Fruit fly (Drosophila melanogaster) whole organism, embryonic: ENCODE results near the gene CG33267.

Experiments used
- ATbp ChIP-seq: fragments of 200-800 bp; sonication (Bioruptor generic); optimal IDR thresholded peaks from 2 replicates; lab custom pipeline; 2017; ENCODE audit warnings: missing biosample characterization, mild to moderate bottlenecking, missing genetic modification characterization, missing genetic modification reagents
- Awh ChIP-seq: fragments of 200-800 bp; sonication (Bioruptor generic); IDR thresholded peaks from 2 replicates; pipeline ENCODE4, ENCODE4 v1.3.6; 2022; ENCODE audit warnings: missing biosample characterization, missing genetic modification characterization
- CG11723 ChIP-seq: fragments of 200-800 bp; sonication (Bioruptor generic); optimal IDR thresholded peaks from 2 replicates; lab custom pipeline; 2017; ENCODE audit warnings: missing biosample characterization, mild to moderate bottlenecking, missing genetic modification characterization
- CG12155 ChIP-seq: fragments of 200-800 bp; sonication (Bioruptor generic); optimal IDR thresholded peaks from 3 replicates; lab custom pipeline; 2016; ENCODE audit warnings: missing biosample characterization, missing genetic modification characterization
- CG13287 ChIP-seq: fragments of 200-800 bp; sonication (Bioruptor generic); IDR thresholded peaks from 2 replicates; pipeline ENCODE4 v1.3.6; 2022; ENCODE audit warnings: missing biosample characterization, missing genetic modification characterization; ENCODE audit not compliant: partially characterized antibody
- CG13296 ChIP-seq: fragments of 200-800 bp; sonication (Bioruptor generic); optimal IDR thresholded peaks from 3 replicates; lab custom pipeline; 2018; ENCODE audit warnings: missing biosample characterization, mild to moderate bottlenecking, missing genetic modification characterization
- CG1603 ChIP-seq: fragments of 200-800 bp; sonication (Bioruptor generic); optimal IDR thresholded peaks from 2 replicates; lab custom pipeline; 2019; ENCODE audit warnings: missing biosample characterization, mild to moderate bottlenecking, missing genetic modification characterization, moderate library complexity
- CG18599 ChIP-seq: fragments of 200-800 bp; sonication (Bioruptor generic); optimal IDR thresholded peaks from 3 replicates; lab custom pipeline; 2017; ENCODE audit warnings: missing biosample characterization, missing genetic modification characterization, mild to moderate bottlenecking, moderate library complexity, missing genetic modification reagents
- CG3281 ChIP-seq: fragments of 200-800 bp; sonication (Bioruptor generic); optimal IDR thresholded peaks from 3 replicates; lab custom pipeline; 2017; ENCODE audit warnings: missing biosample characterization, mild to moderate bottlenecking, missing genetic modification characterization
- CG33213 ChIP-seq: fragments of 200-800 bp; sonication (Bioruptor generic); optimal IDR thresholded peaks from 3 replicates; lab custom pipeline; 2016; ENCODE audit warnings: missing biosample characterization, missing genetic modification characterization
- CG4404 ChIP-seq: fragments of 200-800 bp; sonication (Bioruptor generic); IDR thresholded peaks from 2 replicates; pipeline ENCODE4 v1.3.6; 2022; ENCODE audit warnings: missing biosample characterization, missing genetic modification characterization
- CG6254 ChIP-seq: fragments of 200-800 bp; sonication (Bioruptor generic); optimal IDR thresholded peaks from 3 replicates; lab custom pipeline; 2017; ENCODE audit warnings: mild to moderate bottlenecking, missing biosample characterization, missing genetic modification reagents, missing genetic modification characterization
- CG6765 ChIP-seq: fragments of 200-800 bp; sonication (Bioruptor generic); optimal IDR thresholded peaks from 3 replicates; lab custom pipeline; 2017; ENCODE audit warnings: missing biosample characterization, mild to moderate bottlenecking, missing genetic modification characterization
- CG8290 ChIP-seq, 3 experiments: fragments of 200-800 bp; sonication (Bioruptor generic); optimal IDR thresholded peaks; 2 replicates each; lab custom pipeline; 2016 to 2019; ENCODE audit warnings: missing biosample characterization in 3 of 3, missing genetic modification characterization in 3 of 3, mild to moderate bottlenecking in 2 of 3, moderate library complexity in 1 of 3
- CG8478 ChIP-seq: fragments of >200 bp; optimal IDR thresholded peaks from 2 replicates; lab custom pipeline; 2018
- CG8944 ChIP-seq: fragments of 200-800 bp; sonication (Bioruptor generic); optimal IDR thresholded peaks from 3 replicates; lab custom pipeline; 2016; ENCODE audit warnings: missing biosample characterization, missing genetic modification characterization
- CG9215 ChIP-seq: fragments of 200-800 bp; sonication (Bioruptor generic); IDR thresholded peaks from 2 replicates; pipeline ENCODE4 v1.3.6; 2022; ENCODE audit warnings: missing biosample characterization, missing genetic modification characterization
- D ChIP-seq, 2 experiments: fragments of 200-800 bp in 1 of 2; fragments of >200 bp in 1 of 2; sonication (Bioruptor generic) in 1 of 2; optimal IDR thresholded peaks; 2 replicates in 1 of 2; 3 replicates in 1 of 2; lab custom pipeline; 2017; ENCODE audit warnings: mild to moderate bottlenecking in 1 of 2, missing biosample characterization in 1 of 2, missing genetic modification characterization in 1 of 2, missing genetic modification reagents in 1 of 2
- Dek ChIP-seq: fragments of 200-800 bp; sonication (Bioruptor generic); optimal IDR thresholded peaks from 3 replicates; lab custom pipeline; 2019; ENCODE audit warnings: missing biosample characterization, mild to moderate bottlenecking, missing genetic modification characterization, moderate library complexity
- Dref ChIP-seq: fragments of 200-800 bp; sonication (Bioruptor generic); IDR thresholded peaks from 2 replicates; pipeline ENCODE4 v1.3.6; 2022; ENCODE audit warnings: missing biosample characterization, missing genetic modification characterization
- HLH3B ChIP-seq: fragments of 200-800 bp; sonication (Bioruptor generic); IDR thresholded peaks from 2 replicates; pipeline ENCODE4 v1.3.6; 2022; ENCODE audit warnings: missing biosample characterization, missing genetic modification characterization
- MTF-1 ChIP-seq: fragments of 200-800 bp; sonication (Bioruptor generic); optimal IDR thresholded peaks from 2 replicates; lab custom pipeline; 2018; ENCODE audit warnings: missing biosample characterization, mild to moderate bottlenecking, missing genetic modification characterization, borderline replicate concordance
- Med ChIP-seq: fragments of 200-800 bp; sonication (Bioruptor generic); peaks from one replicate; lab custom pipeline; 2016; ENCODE audit warnings: missing biosample characterization, missing genetic modification characterization, mild to moderate bottlenecking, inconsistent platforms, moderate library complexity
- NK7.1 ChIP-seq: fragments of 200-800 bp; sonication (Bioruptor generic); optimal IDR thresholded peaks from 3 replicates; lab custom pipeline; 2016; ENCODE audit warnings: missing biosample characterization, missing genetic modification characterization
- Pdp1 ChIP-seq, 2 experiments: fragments of 200-800 bp; sonication (Bioruptor generic); optimal IDR thresholded peaks; 3 replicates each; lab custom pipeline; 2016; ENCODE audit warnings: missing biosample characterization in 2 of 2, missing genetic modification characterization in 2 of 2, mild to moderate bottlenecking in 1 of 2, moderate library complexity in 1 of 2
- Ssrp ChIP-seq: fragments of 200-800 bp; sonication (Bioruptor generic); optimal IDR thresholded peaks from 2 replicates; lab custom pipeline; 2018; ENCODE audit warnings: missing biosample characterization, mild to moderate bottlenecking, missing genetic modification characterization, moderate library complexity
- abd-A ChIP-seq: fragments of 200-800 bp; sonication (Bioruptor generic); optimal IDR thresholded peaks from 3 replicates; lab custom pipeline; 2019; ENCODE audit warnings: missing biosample characterization, mild to moderate bottlenecking, missing genetic modification characterization, moderate library complexity
- bbx ChIP-seq: fragments of 200-800 bp; sonication (Bioruptor generic); IDR thresholded peaks from 2 replicates; pipeline ENCODE4 v1.3.6; 2022; ENCODE audit warnings: missing biosample characterization, missing genetic modification characterization; ENCODE audit not compliant: partially characterized antibody
- br ChIP-seq: fragments of >200 bp; optimal IDR thresholded peaks from 2 replicates; lab custom pipeline; 2017
- btn ChIP-seq: fragments of 200-800 bp; sonication (Bioruptor generic); optimal IDR thresholded peaks from 2 replicates; lab custom pipeline; 2016; ENCODE audit warnings: missing biosample characterization, missing genetic modification characterization
- chinmo ChIP-seq: fragments of 200-800 bp; sonication (Bioruptor generic); IDR thresholded peaks from 4 replicates; pipeline ENCODE4 v1.3.6; 2022; ENCODE audit warnings: missing biosample characterization, missing genetic modification characterization; ENCODE audit not compliant: partially characterized antibody
- gfzf ChIP-seq: fragments of 200-800 bp; sonication (Bioruptor generic); optimal IDR thresholded peaks from 2 replicates; lab custom pipeline; 2016; ENCODE audit warnings: missing biosample characterization, mild to moderate bottlenecking, missing genetic modification characterization, moderate library complexity
- klu ChIP-seq: fragments of 200-800 bp; sonication (Bioruptor generic); IDR thresholded peaks from 2 replicates; pipeline ENCODE4 v1.3.6; 2022; ENCODE audit warnings: missing biosample characterization, missing genetic modification characterization
- nerfin-2 ChIP-seq: fragments of 200-800 bp; sonication (Bioruptor generic); IDR thresholded peaks from 2 replicates; pipeline ENCODE4 v1.3.6; 2022; ENCODE audit warnings: missing biosample characterization, missing genetic modification characterization; ENCODE audit not compliant: partially characterized antibody
- oc ChIP-seq: fragments of 200-800 bp; sonication (Bioruptor generic); optimal IDR thresholded peaks from 2 replicates; lab custom pipeline; 2018; ENCODE audit warnings: missing biosample characterization, mild to moderate bottlenecking, missing genetic modification characterization, moderate library complexity
- rib ChIP-seq: fragments of 200-800 bp; sonication (Bioruptor generic); IDR thresholded peaks from 2 replicates; pipeline ENCODE4 v1.3.6; 2022; ENCODE audit warnings: missing biosample characterization, missing genetic modification characterization
- sens ChIP-seq: fragments of 200-800 bp; sonication (Bioruptor generic); peaks from one replicate; lab custom pipeline; 2016; ENCODE audit warnings: missing biosample characterization, missing genetic modification characterization
- sim ChIP-seq: fragments of 200-800 bp; sonication (Bioruptor generic); IDR thresholded peaks from 2 replicates; pipeline ENCODE4 v1.3.6; 2022; ENCODE audit warnings: missing biosample characterization, missing genetic modification characterization
- sna ChIP-seq: fragments of 200-800 bp; sonication (Bioruptor generic); IDR thresholded peaks from 2 replicates; pipeline ENCODE4 v1.3.6; 2022; ENCODE audit warnings: missing biosample characterization, missing genetic modification characterization; ENCODE audit not compliant: partially characterized antibody
- stwl ChIP-seq: fragments of 200-800 bp; sonication (Bioruptor generic); optimal IDR thresholded peaks from 3 replicates; lab custom pipeline; 2018; ENCODE audit warnings: missing biosample characterization, mild to moderate bottlenecking, missing genetic modification characterization, moderate library complexity
- tna ChIP-seq: fragments of 200-800 bp; sonication (Bioruptor generic); IDR thresholded peaks from 2 replicates; pipeline ENCODE4 v1.3.6; 2022; ENCODE audit warnings: missing biosample characterization, missing genetic modification characterization; ENCODE audit not compliant: partially characterized antibody
- vvl ChIP-seq: fragments of 200-800 bp; sonication (Bioruptor generic); IDR thresholded peaks from 2 replicates; pipeline ENCODE4 v1.3.6; 2022; ENCODE audit warnings: missing biosample characterization, missing genetic modification characterization
- zen2 ChIP-seq: fragments of 200-800 bp; sonication (Bioruptor generic); IDR thresholded peaks from 3 replicates; pipeline ENCODE4 v1.3.6; 2022; ENCODE audit warnings: missing biosample characterization, missing genetic modification characterization; ENCODE audit not compliant: partially characterized antibody

CG33267 gene

DNA sequence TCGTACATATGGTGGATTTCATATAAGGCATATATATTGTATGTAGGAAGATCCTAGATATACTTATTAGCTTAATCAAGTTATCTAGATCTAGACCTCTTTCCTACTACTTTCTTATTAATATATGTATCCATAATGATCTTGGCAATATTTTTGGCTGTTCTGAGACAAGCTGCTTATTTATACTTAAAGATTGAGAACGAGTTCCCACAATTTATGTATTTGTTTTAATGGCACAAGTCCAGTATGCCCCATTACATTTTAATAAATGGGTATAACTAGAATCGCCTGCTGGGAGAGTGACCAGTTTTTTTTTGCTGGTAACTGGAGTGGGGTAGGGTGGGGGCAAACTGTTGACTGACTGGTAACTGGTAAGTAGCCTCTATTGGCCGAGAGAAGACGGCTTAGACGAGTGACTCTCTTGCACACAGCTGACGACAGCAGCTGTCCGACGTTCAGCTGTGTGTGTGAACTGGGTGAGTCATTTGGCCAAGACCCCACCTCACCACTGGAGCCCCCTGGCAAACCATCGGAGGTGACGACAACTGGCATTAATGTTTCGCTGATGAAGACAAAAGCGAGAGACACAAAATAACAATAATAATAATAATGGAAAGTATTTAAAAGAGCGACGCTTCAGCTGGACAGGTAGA lies 27.4 kb upstream of the CG33267 start (continued):
- peak; percentile 23 for TF ChIP-seq oc (tag; lab: Kevin White, UChicago)
- no peak for TF ChIP-seq CG6254 (GFP tag; lab: Kevin White, UChicago)
- TF ChIP-seq, all 482 proteins: peak for 31

dm6 chr3L:11539511-11540329 lies 24.6 kb upstream of the CG33267 start:
- TF ChIP-seq NK7.1 (GFP tag; lab: Kevin White, UChicago) = no peak
- TF ChIP-seq klu (GFP tag; lab: Robert Waterston, UW) = no peak
- peak; percentile 55 for TF ChIP-seq sens (GFP tag; lab: Kevin White, UChicago)
- peak; percentile 46; the same call in 1 of the 2 replicates for TF ChIP-seq CG13287 (GFP tag; lab: Robert Waterston, UW)
- peak; percentile 15 for TF ChIP-seq CG8290 (GFP tag; optimal IDR thresholded peaks at IDR 0.05; lab: Kevin White, UChicago)
- no peak for TF ChIP-seq CG8290 (tag; optimal IDR thresholded peaks at IDR 0.05; lab: Kevin White, UChicago)
- TF ChIP-seq vvl = peak; percentile 37; the same call in 1 of the 2 replicates
- TF ChIP-seq Dek (tag; lab: Kevin White, UChicago) = no peak
- TF ChIP-seq abd-A (tag; lab: Kevin White, UChicago) = peak; percentile 57
- TF ChIP-seq Pdp1 (GFP tag; optimal IDR thresholded peaks at IDR 0.05; lab: Kevin White, UChicago) = peak in 1 of 2 experiments; percentile 72
- TF ChIP-seq sna = 0 out of 2 replicates have a peak, but pooled peaks have one; percentile 25
- 0 out of 4 replicates have a peak, but pooled peaks have one; percentile 6 for TF ChIP-seq chinmo (GFP tag; lab: Robert Waterston, UW)
- TF ChIP-seq gfzf = peak; percentile 7
- peak; percentile 90 for TF ChIP-seq oc (tag; lab: Kevin White, UChicago)
- TF ChIP-seq stwl (tag; lab: Kevin White, UChicago) = peak; percentile 98
- peak; percentile 37 for TF ChIP-seq Med (GFP tag; lab: Kevin White, UChicago)
- TF ChIP-seq CG3281 (GFP tag; lab: Kevin White, UChicago) = no peak
- TF ChIP-seq D (optimal IDR thresholded peaks at IDR 0.05; lab: Kevin White, UChicago) = no peak
- no peak for TF ChIP-seq D (GFP tag; optimal IDR thresholded peaks at IDR 0.05; lab: Kevin White, UChicago)
- no peak for TF ChIP-seq CG8944 (GFP tag; lab: Kevin White, UChicago)
- peak; percentile 58; the same call in 1 of the 2 replicates for TF ChIP-seq Awh (GFP tag; lab: Robert Waterston, UW)
- no peak for TF ChIP-seq CG9215 (GFP tag; lab: Robert Waterston, UW)
- TF ChIP-seq nerfin-2 (GFP tag; lab: Robert Waterston, UW) = peak; percentile 22; the same call in 1 of the 2 replicates
- TF ChIP-seq, all 482 proteins: peak for 14

dm6 chr3L:11540330-11540702 lies 24.0 kb upstream of the CG33267 start:
- TF ChIP-seq HLH3B (GFP tag; lab: Robert Waterston, UW) (no peak), CG8478 (no peak), zen2 (no peak), rib (GFP tag; lab: Robert Waterston, UW) (no peak), CG6254 (GFP tag; lab: Kevin White, UChicago) (peak; percentile 19), CG6765 (GFP tag; lab: Kevin White, UChicago) (no peak), MTF-1 (GFP tag; lab: Kevin White, UChicago) (peak; percentile 5), Dref (GFP tag; lab: Robert Waterston, UW) (no peak), CG1603 (peak; percentile 40), bbx (GFP tag; lab: Robert Waterston, UW) (no peak), CG4404 (no peak), CG33213 (GFP tag; lab: Kevin White, UChicago) (no peak), Ssrp (no peak), btn (GFP tag; lab: Kevin White, UChicago) (peak; percentile 13), CG12155 (GFP tag; lab: Kevin White, UChicago) (no peak), ATbp (GFP tag; lab: Kevin White, UChicago) (peak; percentile 79), sim (GFP tag; lab: Robert Waterston, UW) (no peak), CG13296 (GFP tag; lab: Kevin White, UChicago) (peak; percentile 55), br (lab: Kevin White, UChicago) (no peak), CG18599 (GFP tag; lab: Kevin White, UChicago) (peak; percentile 42), CG11723 (GFP tag; lab: Kevin White, UChicago) (peak; percentile 44), tna (GFP tag; lab: Robert Waterston, UW) (no peak)
